Worm (Caenorhabditis elegans) whole organism, L3 larva: Measurements from ENCODE around the gene ubc-8.

Experiments used
- ama-1 ChIP-seq: fragments of 150-350 bp; optimal IDR thresholded peaks from 2 replicates; lab custom pipeline; 2018
- ceh-16 ChIP-seq: sonication (generic microtip); optimal IDR thresholded peaks from 2 replicates; lab custom pipeline; 2017; ENCODE audit warnings: missing biosample characterization, missing genetic modification characterization
- ceh-9 ChIP-seq: sonication (generic microtip); optimal IDR thresholded peaks from 2 replicates; lab custom pipeline; 2018; ENCODE audit warnings: missing biosample characterization, missing genetic modification characterization
- daf-12 ChIP-seq: fragments of 150-350 bp; optimal IDR thresholded peaks from 2 replicates; lab custom pipeline; 2014; ENCODE audit warnings: missing biosample characterization, missing genetic modification reagents, missing genetic modification characterization
- egl-27 ChIP-seq: sonication (generic microtip); optimal IDR thresholded peaks from 4 replicates; lab custom pipeline; 2017; ENCODE audit warnings: missing biosample characterization, missing genetic modification reagents, missing genetic modification characterization
- egl-5 ChIP-seq: fragments of 150-350 bp; optimal IDR thresholded peaks from 2 replicates; lab custom pipeline; 2017; ENCODE audit warnings: missing biosample characterization, missing genetic modification reagents, missing genetic modification characterization, inconsistent platforms
- elt-1 ChIP-seq: fragments of 150-350 bp; optimal IDR thresholded peaks from 2 replicates; lab custom pipeline; 2014; ENCODE audit warnings: missing biosample characterization, missing genetic modification characterization
- elt-2 ChIP-seq: sonication (generic microtip); optimal IDR thresholded peaks from 2 replicates; lab custom pipeline; 2016; ENCODE audit warnings: missing genetic modification reagents, mild to moderate bottlenecking, missing genetic modification characterization, missing compliant biosample characterization
- eor-1 ChIP-seq, 2 experiments: fragments of 150-350 bp; optimal IDR thresholded peaks; 2 replicates each; lab custom pipeline; 2014 to 2018; ENCODE audit warnings: missing biosample characterization in 2 of 2, missing genetic modification characterization in 2 of 2
- fkh-10 ChIP-seq: sonication (generic microtip); optimal IDR thresholded peaks from 2 replicates; lab custom pipeline; 2017; ENCODE audit warnings: missing biosample characterization, missing genetic modification reagents, missing genetic modification characterization
- hmg-11 ChIP-seq: sonication (generic microtip); optimal IDR thresholded peaks from 2 replicates; lab custom pipeline; 2016; ENCODE audit warnings: missing genetic modification characterization, missing compliant biosample characterization
- lin-15B ChIP-seq: fragments of 150-350 bp; optimal IDR thresholded peaks from 2 replicates; lab custom pipeline; 2014; ENCODE audit warnings: missing biosample characterization, missing genetic modification characterization
- mml-1 ChIP-seq: fragments of 150-350 bp; sonication (generic microtip); optimal IDR thresholded peaks from 3 replicates; lab custom pipeline; 2014; ENCODE audit warnings: missing biosample characterization, missing genetic modification characterization
- nfya-1 ChIP-seq: sonication (generic microtip); optimal IDR thresholded peaks from 2 replicates; lab custom pipeline; 2017; ENCODE audit warnings: missing genetic modification characterization, mild to moderate bottlenecking, missing compliant biosample characterization, antibody characterized with exemption, moderate library complexity; ENCODE audit not compliant: insufficient read depth
- nhr-11 ChIP-seq: fragments of 150-350 bp; optimal IDR thresholded peaks from 2 replicates; lab custom pipeline; 2014; ENCODE audit warnings: missing biosample characterization, missing genetic modification characterization
- nhr-12 ChIP-seq: fragments of 150-350 bp; optimal IDR thresholded peaks from 2 replicates; lab custom pipeline; 2014; ENCODE audit warnings: missing biosample characterization, missing genetic modification characterization
- nhr-23 ChIP-seq: fragments of 150-350 bp; optimal IDR thresholded peaks from 2 replicates; lab custom pipeline; 2014; ENCODE audit warnings: missing biosample characterization, missing genetic modification reagents, missing genetic modification characterization
- nhr-237 ChIP-seq: fragments of 150-350 bp; optimal IDR thresholded peaks from 2 replicates; lab custom pipeline; 2014; ENCODE audit warnings: missing biosample characterization, missing genetic modification characterization
- nhr-43 ChIP-seq: sonication (generic microtip); optimal IDR thresholded peaks from 2 replicates; lab custom pipeline; 2016; ENCODE audit warnings: mild to moderate bottlenecking, missing genetic modification characterization, missing compliant biosample characterization; ENCODE audit not compliant: poor library complexity, severe bottlenecking
- nhr-76 ChIP-seq: fragments of 150-350 bp; sonication (generic microtip); optimal IDR thresholded peaks from 5 replicates; lab custom pipeline; 2014; ENCODE audit warnings: missing biosample characterization, missing genetic modification characterization
- nhr-77 ChIP-seq: fragments of 150-350 bp; optimal IDR thresholded peaks from 2 replicates; lab custom pipeline; 2014; ENCODE audit warnings: missing biosample characterization, missing genetic modification characterization
- sea-2 ChIP-seq: fragments of 150-350 bp; sonication (generic microtip); optimal IDR thresholded peaks from 4 replicates; lab custom pipeline; 2014; ENCODE audit warnings: missing biosample characterization, missing genetic modification reagents, missing genetic modification characterization
- snpc-4 ChIP-seq: fragments of 150-350 bp; optimal IDR thresholded peaks from 2 replicates; lab custom pipeline; 2014; ENCODE audit warnings: missing biosample characterization, missing genetic modification characterization
- tbx-2 ChIP-seq: sonication (generic microtip); optimal IDR thresholded peaks from 2 replicates; lab custom pipeline; 2016; ENCODE audit warnings: mild to moderate bottlenecking, missing genetic modification characterization, missing compliant biosample characterization
- unc-39 ChIP-seq: sonication (generic microtip); optimal IDR thresholded peaks from 4 replicates; lab custom pipeline; 2017; ENCODE audit warnings: missing biosample characterization, missing genetic modification characterization

ubc-8 gene

ce11 chrIV:2658733-2659132, 48.3 kb downstream of the ubc-8 start:
- no peak for TF ChIP-seq nhr-77 (tag; lab: Kevin White, UChicago)
- no peak for TF ChIP-seq egl-27 (tag; lab: Kevin White, UChicago)
- TF ChIP-seq eor-1 (tag; optimal IDR thresholded peaks at IDR 0.05; lab: Kevin White, UChicago), result no peak
- no peak for TF ChIP-seq elt-2
- TF ChIP-seq tbx-2 (tag; lab: Kevin White, UChicago), result no peak
- TF ChIP-seq lin-15B, result no peak
- TF ChIP-seq nhr-11, result no peak

DNA sequence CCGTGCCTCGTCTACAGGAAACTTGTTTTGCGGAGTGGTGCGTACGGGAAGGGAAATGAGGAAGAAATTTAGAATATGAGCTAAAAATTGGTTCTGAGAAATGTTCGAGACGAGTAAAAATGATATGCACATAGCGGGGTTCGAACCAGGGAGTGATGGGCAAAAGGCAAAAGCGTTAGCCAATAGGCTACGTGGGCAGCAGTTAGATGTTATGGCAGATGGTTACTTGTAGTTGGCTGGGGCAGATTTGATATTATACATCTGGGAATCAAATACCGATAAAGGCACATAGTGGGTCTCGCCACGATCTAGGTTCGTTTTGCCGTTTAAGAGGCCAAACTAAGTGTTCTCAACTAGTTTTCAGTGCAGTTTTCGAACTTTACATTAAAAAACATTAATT, 49.7 kb downstream of the ubc-8 start:
- TF ChIP-seq hmg-11 (tag; lab: Kevin White, UChicago), result no peak
- TF ChIP-seq nhr-12 (tag; lab: Kevin White, UChicago), result no peak
- TF ChIP-seq sea-2, result no peak

DNA sequence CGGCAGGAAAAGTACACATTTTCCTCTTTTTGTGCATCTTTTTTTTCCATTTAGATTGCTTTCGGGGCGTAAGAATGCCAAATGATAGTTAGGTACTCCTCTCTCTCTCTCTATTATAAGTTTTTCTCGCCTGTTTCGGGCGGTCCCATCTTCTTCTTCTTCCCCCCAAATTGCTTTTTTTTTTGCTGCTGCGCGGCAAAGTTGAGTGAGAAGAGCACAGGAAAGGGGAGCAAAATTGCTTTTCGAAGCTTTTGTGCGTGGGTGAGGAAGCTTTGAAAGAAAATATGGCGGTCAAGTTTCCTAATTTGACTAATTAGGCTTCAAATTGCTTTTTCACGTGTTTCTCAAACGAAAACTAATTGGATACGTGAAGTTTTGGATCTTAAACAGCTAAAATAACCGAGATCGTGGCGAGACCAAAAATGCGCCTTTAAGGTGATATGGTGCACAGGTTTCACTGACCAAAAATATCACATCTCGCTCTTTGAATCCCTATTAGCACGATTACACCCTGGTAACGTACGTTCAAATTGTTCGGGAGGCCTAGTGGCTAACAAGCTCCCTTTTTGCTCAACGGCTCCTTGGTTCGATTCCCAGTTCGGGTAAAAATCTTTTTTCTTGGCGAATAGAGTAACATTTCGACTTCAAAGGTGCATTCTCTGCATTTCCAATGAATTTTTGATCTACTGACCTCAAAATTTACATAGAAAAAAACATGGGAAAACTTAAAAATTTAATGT, 50.5 kb downstream of the ubc-8 start:
- TF ChIP-seq hmg-11 (tag; lab: Kevin White, UChicago) (no peak), fkh-10 (peak; percentile 29), nfya-1 (tag; lab: Kevin White, UChicago) (no peak)
- TF ChIP-seq, all 47 proteins: peak for 1

- TF ChIP-seq snpc-4 (tag; lab: Kevin White, UChicago) (no peak), nhr-12 (tag; lab: Kevin White, UChicago) (no peak), nhr-43 (tag; lab: Kevin White, UChicago) (no peak), egl-5 (tag; lab: Kevin White, UChicago) (no peak), ceh-16 (no peak), unc-39 (tag; lab: Kevin White, UChicago) (no peak), tbx-2 (tag; lab: Kevin White, UChicago) (no peak), ama-1 (lab: Kevin White, UChicago) (no peak), nhr-23 (tag; lab: Kevin White, UChicago) (no peak), nhr-76 (tag; lab: Kevin White, UChicago) (no peak), ceh-9 (tag; lab: Kevin White, UChicago) (no peak), sea-2 (no peak), mml-1 (tag; lab: Kevin White, UChicago) (no peak), daf-12 (tag; lab: Kevin White, UChicago) (no peak), egl-27 (tag; lab: Kevin White, UChicago) (no peak), nhr-237 (no peak), lin-15B (no peak), elt-1 (no peak)
Measured at ce11 chrIV:2654965-2655364, 52.1 kb downstream of the ubc-8 start.
